Worm (Caenorhabditis elegans): ENCODE results near the gene tra-4.
"Not testable (repeated sequence)": the region's sequence is repeated elsewhere in the genome, so short reads cannot be mapped to it uniquely, and the experiment has no call there.

- TF ChIP-seq ZK546.5 (tag; optimal IDR thresholded peaks at IDR 0.05); ama-1 (optimal IDR thresholded peaks at IDR 0.05); pha-4 (tag; optimal IDR thresholded peaks at IDR 0.05); nhr-11 (tag; optimal IDR thresholded peaks at IDR 0.05); ztf-4 (tag; optimal IDR thresholded peaks at IDR 0.05); unc-62 (GFP tag; optimal IDR thresholded peaks at IDR 0.05); unc-39 (tag; optimal IDR thresholded peaks at IDR 0.05); nhr-25 (tag; optimal IDR thresholded peaks at IDR 0.05); ceh-82 (tag; optimal IDR thresholded peaks at IDR 0.05); fos-1 (tag; optimal IDR thresholded peaks at IDR 0.05); elt-3 (tag; optimal IDR thresholded peaks at IDR 0.05); ceh-9 (tag; optimal IDR thresholded peaks at IDR 0.05); R02D3.7 (tag; optimal IDR thresholded peaks at IDR 0.05); elt-2 (tag; optimal IDR thresholded peaks at IDR 0.05): not testable (repeated sequence)
Measured at ce11 chrX:2894273-2894672, 36.9 kb upstream of the tra-4 start, which contains the start of gene B0410.1.
